Fruit fly (Drosophila melanogaster) whole organism, embryonic: Measurements from ENCODE around the gene Teh1.

Experiments
- CG18476 ChIP-seq: fragments of 200-800 bp; sonication (Bioruptor generic); optimal IDR thresholded peaks from 2 replicates; lab custom pipeline; 2016; ENCODE audit warnings: missing biosample characterization, mild to moderate bottlenecking, missing genetic modification characterization
- CG5180 ChIP-seq: fragments of 200-800 bp; sonication (Bioruptor generic); optimal IDR thresholded peaks from 3 replicates; lab custom pipeline; 2017; ENCODE audit warnings: missing biosample characterization, missing genetic modification characterization, mild to moderate bottlenecking, moderate library complexity, missing genetic modification reagents
- CG5245 ChIP-seq: fragments of 200-800 bp; sonication (Bioruptor generic); optimal IDR thresholded peaks from 3 replicates; lab custom pipeline; 2016; ENCODE audit warnings: missing biosample characterization, missing genetic modification characterization
- CG9727 ChIP-seq: fragments of 200-800 bp; sonication (Bioruptor generic); optimal IDR thresholded peaks from 3 replicates; lab custom pipeline; 2017; ENCODE audit warnings: missing biosample characterization, mild to moderate bottlenecking, missing genetic modification characterization
- Hr51 ChIP-seq, 2 experiments: fragments of 200-800 bp; sonication (Bioruptor generic); optimal IDR thresholded peaks; 2 replicates in 1 of 2; 3 replicates in 1 of 2; lab custom pipeline; 2016 to 2018; ENCODE audit warnings: missing biosample characterization in 2 of 2, missing genetic modification characterization in 2 of 2, mild to moderate bottlenecking in 1 of 2, moderate library complexity in 1 of 2
- jing ChIP-seq: fragments of 200-800 bp; sonication (Bioruptor generic); optimal IDR thresholded peaks from 2 replicates; lab custom pipeline; 2018; ENCODE audit warnings: missing biosample characterization, mild to moderate bottlenecking, missing genetic modification characterization
- jumu ChIP-seq: fragments of 200-800 bp; sonication (Bioruptor generic); optimal IDR thresholded peaks from 3 replicates; lab custom pipeline; 2016; ENCODE audit warnings: missing biosample characterization, missing genetic modification characterization
- knrl ChIP-seq: fragments of 200-800 bp; sonication (Bioruptor generic); IDR thresholded peaks from 3 replicates; pipeline ENCODE4 v1.3.6; 2022; ENCODE audit warnings: missing biosample characterization, missing genetic modification characterization; ENCODE audit not compliant: partially characterized antibody
- trh ChIP-seq: fragments of 200-800 bp; sonication (Bioruptor generic); optimal IDR thresholded peaks from 2 replicates; lab custom pipeline; 2016; ENCODE audit warnings: missing biosample characterization, missing genetic modification characterization

dm6 chr3R:9881348-9881901, 13.5 kb upstream of the Teh1 start:
- peak in 1 of 2 experiments; percentile 23 for TF ChIP-seq Hr51 (GFP tag; optimal IDR thresholded peaks at IDR 0.05; lab: Kevin White, UChicago)
- no peak for TF ChIP-seq jumu (GFP tag; lab: Kevin White, UChicago)
- no peak for TF ChIP-seq CG5245 (GFP tag; lab: Kevin White, UChicago)
- peak; percentile 54 for TF ChIP-seq CG5180 (GFP tag; lab: Kevin White, UChicago)
- no peak for TF ChIP-seq jing
- no peak for TF ChIP-seq trh (GFP tag; lab: Kevin White, UChicago)
- no peak for TF ChIP-seq CG18476 (GFP tag; lab: Kevin White, UChicago)
- no peak for TF ChIP-seq knrl (GFP tag; lab: Robert Waterston, UW)
- TF ChIP-seq CG9727 (GFP tag; lab: Kevin White, UChicago): peak; percentile 25
